Fruit fly (Drosophila melanogaster): Measurements from ENCODE around the gene Raf.

The Raf gene

dm6 chrX:2359845-2360244 lies 64.6 kb downstream of the Raf start (continued):
- TF ChIP-seq CG30403 (GFP tag; optimal IDR thresholded peaks at IDR 0.05) (no peak), dysf (GFP tag; IDR thresholded peaks at IDR 0.05) (0 out of 3 replicates have a peak, but pooled peaks have one; percentile 35), chinmo (GFP tag; IDR thresholded peaks at IDR 0.05; ENCODE audit: partially characterized antibody) (no peak), CG2120 (GFP tag; optimal IDR thresholded peaks at IDR 0.05) (no peak), Aef1 (GFP tag; IDR thresholded peaks at IDR 0.05) (no peak), CG6689 (GFP tag; IDR thresholded peaks at IDR 0.05) (peak; percentile 35; the same call in 1 of the 2 replicates), bigmax (GFP tag; optimal IDR thresholded peaks at IDR 0.05) (no peak), sd (tag; optimal IDR thresholded peaks at IDR 0.05) (no peak), Oli (tag; optimal IDR thresholded peaks at IDR 0.05) (peak; percentile 21), hb (GFP tag; IDR thresholded peaks at IDR 0.05; ENCODE audit: partially characterized antibody) (no peak), cad (GFP tag; optimal IDR thresholded peaks at IDR 0.05) (no peak), zfh2 (GFP tag; optimal IDR thresholded peaks at IDR 0.05) (no peak), vvl (GFP tag; IDR thresholded peaks at IDR 0.05) (no peak), oc (tag; optimal IDR thresholded peaks at IDR 0.05) (no peak), CG3065 (GFP tag; optimal IDR thresholded peaks at IDR 0.05) (no peak), CG4820 (GFP tag; optimal IDR thresholded peaks at IDR 0.05) (no peak), CG15269 (tag; optimal IDR thresholded peaks at IDR 0.05) (no peak), Sin3A (optimal IDR thresholded peaks at IDR 0.05) (no peak), CG13287 (GFP tag; IDR thresholded peaks at IDR 0.05; ENCODE audit: partially characterized antibody) (no peak), CG7745 (tag; optimal IDR thresholded peaks at IDR 0.05) (no peak), CG11085 (GFP tag; IDR thresholded peaks at IDR 0.05) (no peak), CG10431 (GFP tag; optimal IDR thresholded peaks at IDR 0.05) (no peak), CG10366 (GFP tag; IDR thresholded peaks at IDR 0.05) (no peak; the same call in 1 of the 2 replicates), CG16863 (GFP tag; optimal IDR thresholded peaks at IDR 0.05) (no peak), sug (tag; optimal IDR thresholded peaks at IDR 0.05) (no peak), Optix (GFP tag; IDR thresholded peaks at IDR 0.05) (no peak), zen2 (GFP tag; IDR thresholded peaks at IDR 0.05; ENCODE audit: partially characterized antibody) (no peak), gcm (GFP tag; optimal IDR thresholded peaks at IDR 0.05) (no peak), mam (GFP tag; optimal IDR thresholded peaks at IDR 0.05) (no peak), Max (GFP tag; optimal IDR thresholded peaks at IDR 0.05) (no peak), pita (GFP tag; optimal IDR thresholded peaks at IDR 0.05) (no peak), CG17612 (GFP tag; IDR thresholded peaks at IDR 0.05) (no peak), CG9437 (GFP tag; optimal IDR thresholded peaks at IDR 0.05) (no peak), mirr (GFP tag; optimal IDR thresholded peaks at IDR 0.05) (no peak), Oaz (GFP tag; IDR thresholded peaks at IDR 0.05) (no peak), disco-r (GFP tag; optimal IDR thresholded peaks at IDR 0.05) (no peak), en (GFP tag; optimal IDR thresholded peaks at IDR 0.05) (no peak), insv (GFP tag; optimal IDR thresholded peaks at IDR 0.05) (no peak), Sox102F (GFP tag; optimal IDR thresholded peaks at IDR 0.05) (peak; percentile 50), Xrp1 (GFP tag; IDR thresholded peaks at IDR 0.05) (peak; percentile 18; the same call in 1 of the 2 replicates), Hr3 (GFP tag; optimal IDR thresholded peaks at IDR 0.05) (no peak), CG2875 (GFP tag; optimal IDR thresholded peaks at IDR 0.05) (no peak), CG10462 (GFP tag; optimal IDR thresholded peaks at IDR 0.05) (no peak), sens-2 (GFP tag; IDR thresholded peaks at IDR 0.05) (no peak), CG17328 (GFP tag; IDR thresholded peaks at IDR 0.05) (peak; percentile 41; the same call in 1 of the 2 replicates), vnd (GFP tag; IDR thresholded peaks at IDR 0.05; ENCODE audit: partially characterized antibody) (no peak), H15 (GFP tag; IDR thresholded peaks at IDR 0.05) (no peak), CG1024 (GFP tag; IDR thresholded peaks at IDR 0.05) (0 out of 2 replicates have a peak, but pooled peaks have one; percentile 23), Doc3 (GFP tag; IDR thresholded peaks at IDR 0.05; ENCODE audit: partially characterized antibody) (no peak), CG4282 (GFP tag; optimal IDR thresholded peaks at IDR 0.05) (no peak), CG8290 (GFP tag; optimal IDR thresholded peaks at IDR 0.05) (no peak), CG8290 (tag; optimal IDR thresholded peaks at IDR 0.05) (peak in 1 of 2 experiments; percentile 4), CG12104 (GFP tag; optimal IDR thresholded peaks at IDR 0.05) (no peak)
